Worm (Caenorhabditis elegans): ENCODE data around the gene sgt-1.

DNA sequence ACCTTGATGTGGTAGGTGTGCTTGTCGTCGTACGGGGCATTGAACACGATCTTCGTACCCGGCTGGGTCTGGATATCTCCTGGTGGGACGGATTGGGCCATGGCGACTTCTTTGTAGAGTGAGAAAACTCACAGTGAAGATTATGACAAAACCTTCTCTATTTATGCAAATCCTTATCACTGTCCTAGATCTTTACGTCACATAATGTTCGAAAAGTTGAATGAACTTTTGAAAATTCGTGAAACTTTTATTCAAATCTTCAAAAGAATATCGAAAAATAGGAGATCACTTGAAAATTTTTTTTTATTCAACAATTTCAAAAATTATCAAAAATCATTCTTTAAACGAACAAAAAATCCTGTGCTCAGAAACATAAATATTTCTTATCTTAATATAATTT, 11.0 kb downstream of the sgt-1 start, which contains the start of gene msp-33:
- TF ChIP-seq flt-1 (GFP tag; IDR thresholded peaks at IDR 0.05) (no peak), ztf-23 (GFP tag; IDR thresholded peaks at IDR 0.05) (no peak), ref-1 (GFP tag; conservative IDR thresholded peaks at IDR 0.05) (no peak), T22C8.4 (GFP tag; IDR thresholded peaks at IDR 0.05) (no peak)

Data from whole organism, midembryonic.